Worm (Caenorhabditis elegans): ENCODE results near the gene C52B9.10.

C52B9.10 gene

DNA sequence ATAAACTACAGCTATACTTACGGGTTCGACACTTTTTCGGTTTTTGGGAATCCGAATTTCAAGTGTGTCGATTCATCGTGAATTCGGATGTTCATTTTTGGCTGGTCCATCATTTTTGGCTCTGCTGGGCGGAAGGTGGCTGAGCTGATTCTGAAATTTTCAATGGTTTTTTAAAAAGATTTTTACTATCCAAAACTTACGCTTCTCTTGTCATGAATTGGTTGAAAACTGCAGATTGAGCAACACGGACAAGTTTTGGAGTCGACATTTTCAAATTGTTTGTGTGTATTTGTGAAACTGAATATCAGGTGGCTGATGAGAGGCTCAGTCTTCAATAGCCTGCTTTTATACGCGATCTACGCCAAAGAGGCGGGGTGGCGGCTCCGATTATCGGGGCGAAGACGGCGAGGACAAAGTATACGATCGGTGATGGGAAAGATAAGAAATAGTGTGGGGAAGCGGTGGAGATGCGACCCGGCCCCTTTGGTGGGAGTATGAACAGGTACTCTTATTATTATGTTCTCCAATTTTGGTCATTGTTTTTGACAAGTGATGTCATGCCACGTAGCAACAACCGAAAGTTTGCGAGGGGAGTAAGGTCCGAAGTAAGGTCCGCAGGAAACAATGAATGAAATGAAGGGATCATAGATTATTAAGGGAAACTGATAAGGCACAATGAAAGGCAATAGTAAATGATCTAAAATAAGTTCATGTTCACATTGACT lies 26.7 kb upstream of the C52B9.10 start, which contains the start of gene F48D6.4:
Gene F48D6.4, minus strand, starts transcription at position 346 of the 725 bp plus-strand sequence.
- no peak for TF ChIP-seq flt-1 (GFP tag; IDR thresholded peaks at IDR 0.05)
- TF ChIP-seq hmbx-1 (tag; optimal IDR thresholded peaks at IDR 0.05) = no peak
- no peak for TF ChIP-seq ceh-36 (tag; optimal IDR thresholded peaks at IDR 0.05)
- no peak for TF ChIP-seq ceh-13 (GFP tag; optimal IDR thresholded peaks at IDR 0.05)
- TF ChIP-seq hmg-4 (GFP tag; optimal IDR thresholded peaks at IDR 0.05) = no peak
- TF ChIP-seq scrt-1 (GFP tag; IDR thresholded peaks at IDR 0.05) = no peak
- no peak for TF ChIP-seq ets-7 (tag; optimal IDR thresholded peaks at IDR 0.05)
- no peak for TF ChIP-seq tbx-37 (GFP tag; conservative IDR thresholded peaks at IDR 0.05)
- TF ChIP-seq tbx-11 (GFP tag; IDR thresholded peaks at IDR 0.05) = no peak
- TF ChIP-seq aly-1 (tag; optimal IDR thresholded peaks at IDR 0.05) = no peak
- TF ChIP-seq B0310.2 (tag; optimal IDR thresholded peaks at IDR 0.05) = no peak
- no peak for TF ChIP-seq sea-1 (GFP tag; conservative IDR thresholded peaks at IDR 0.05)
- no peak for TF ChIP-seq F13C5.2 (tag; optimal IDR thresholded peaks at IDR 0.05)
- no peak for TF ChIP-seq pes-1 (GFP tag; IDR thresholded peaks at IDR 0.05)
- TF ChIP-seq tra-4 (tag; optimal IDR thresholded peaks at IDR 0.05) = no peak
- no peak for TF ChIP-seq ama-1 (optimal IDR thresholded peaks at IDR 0.05)
- TF ChIP-seq hnd-1 (tag; optimal IDR thresholded peaks at IDR 0.05) = no peak

DNA sequence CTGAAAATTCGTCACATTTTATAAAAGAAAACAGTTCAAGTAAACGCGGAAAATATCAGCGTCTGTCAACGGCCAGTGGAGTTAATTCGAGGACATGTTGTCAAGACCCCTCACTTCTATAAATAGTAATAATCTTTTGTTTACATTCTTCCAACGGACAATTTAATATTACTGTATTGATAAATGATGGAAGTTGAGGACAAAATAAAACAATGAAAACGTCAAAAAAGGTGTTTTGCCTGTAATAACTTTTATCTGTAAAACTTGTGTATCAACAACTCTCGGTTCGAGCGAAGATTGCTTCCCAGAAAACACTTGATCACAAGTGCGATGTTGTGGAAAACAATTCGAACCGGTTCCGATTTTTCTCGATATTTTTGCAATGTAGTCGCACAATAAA lies 25.3 kb upstream of the C52B9.10 start:
- TF ChIP-seq F13C5.2 (tag; optimal IDR thresholded peaks at IDR 0.05) (no peak), tbx-37 (GFP tag; conservative IDR thresholded peaks at IDR 0.05) (no peak), hmg-4 (GFP tag; optimal IDR thresholded peaks at IDR 0.05) (no peak), sea-1 (GFP tag; conservative IDR thresholded peaks at IDR 0.05) (no peak), ceh-36 (tag; optimal IDR thresholded peaks at IDR 0.05) (no peak), pes-1 (GFP tag; IDR thresholded peaks at IDR 0.05) (no peak)

DNA sequence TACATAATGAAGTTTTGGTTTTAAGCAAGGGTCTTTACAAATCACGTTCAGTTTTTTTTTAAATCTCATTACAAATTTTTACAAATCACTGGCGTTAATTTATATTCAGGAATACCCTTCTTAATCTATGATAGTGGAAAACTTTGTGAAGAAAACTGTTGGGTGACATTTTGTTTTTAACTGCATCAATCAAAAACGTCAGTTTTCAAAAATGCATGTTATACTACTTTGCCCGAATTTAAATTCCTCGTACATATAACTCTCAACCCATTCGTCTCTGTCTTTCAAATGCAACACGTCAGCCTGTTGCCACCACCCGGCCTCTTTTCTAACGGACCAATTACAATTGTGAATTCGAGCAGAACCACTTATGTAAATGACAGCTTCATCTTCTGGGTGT lies 24.8 kb upstream of the C52B9.10 start, which contains the start of gene hlh-13:
Gene hlh-13, plus strand, starts transcription at position 301 of the 400 bp plus-strand sequence.
- no peak for TF ChIP-seq ama-1 (optimal IDR thresholded peaks at IDR 0.05)
- no peak for TF ChIP-seq B0310.2 (tag; optimal IDR thresholded peaks at IDR 0.05)

DNA sequence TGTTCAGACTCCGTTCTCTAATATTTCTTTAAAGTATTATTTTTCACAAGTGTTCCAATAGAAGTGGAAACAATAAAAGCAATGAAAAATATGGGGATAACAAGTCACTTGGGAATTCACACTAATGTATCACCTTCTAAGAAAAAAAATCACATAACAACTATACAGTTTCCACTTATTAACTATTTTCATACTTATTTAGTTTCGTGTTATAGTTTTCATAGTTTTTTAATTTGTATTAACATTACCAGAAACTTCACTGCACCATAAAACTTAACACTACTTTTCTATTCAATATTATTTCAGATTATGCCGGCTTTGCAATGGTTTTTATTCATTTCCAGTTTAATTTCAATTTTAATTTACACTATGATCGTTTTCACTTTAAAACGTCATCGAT lies 21.7 kb upstream of the C52B9.10 start, which contains the start of gene srv-5:
Gene srv-5, plus strand, starts transcription at position 301 of the 400 bp plus-strand sequence.
- no peak for TF ChIP-seq ama-1 (optimal IDR thresholded peaks at IDR 0.05)
- TF ChIP-seq scrt-1 (GFP tag; IDR thresholded peaks at IDR 0.05) = no peak
- TF ChIP-seq tbx-11 (GFP tag; IDR thresholded peaks at IDR 0.05) = no peak
- TF ChIP-seq hnd-1 (tag; optimal IDR thresholded peaks at IDR 0.05) = no peak
- no peak for TF ChIP-seq tra-4 (tag; optimal IDR thresholded peaks at IDR 0.05)
- no peak for TF ChIP-seq B0310.2 (tag; optimal IDR thresholded peaks at IDR 0.05)
- TF ChIP-seq hmg-4 (GFP tag; optimal IDR thresholded peaks at IDR 0.05) = no peak

DNA sequence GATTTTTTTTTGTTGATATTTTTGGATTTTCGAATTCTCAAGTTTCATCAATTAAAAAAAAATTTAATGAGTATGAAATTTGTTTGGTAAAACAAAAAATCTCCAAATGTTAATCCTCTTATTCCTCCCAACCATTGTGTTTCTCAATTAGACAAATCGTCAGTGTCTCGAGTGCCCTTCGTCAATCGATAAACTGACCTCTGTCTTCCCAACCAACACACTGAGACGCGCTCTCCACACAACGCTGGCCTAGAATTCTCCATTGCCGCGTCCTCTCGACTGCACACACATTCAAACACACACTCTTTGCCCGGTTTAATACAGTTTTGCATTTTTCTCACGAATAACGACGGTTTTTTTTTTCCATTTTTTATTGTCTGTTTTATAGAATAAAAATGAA lies 18.9 kb upstream of the C52B9.10 start, which contains the start of gene taf-11.1:
Gene taf-11.1, plus strand, starts transcription at position 389 of the 400 bp plus-strand sequence.
- no peak for TF ChIP-seq hmbx-1 (tag; optimal IDR thresholded peaks at IDR 0.05)
- TF ChIP-seq ets-7 (tag; optimal IDR thresholded peaks at IDR 0.05) = no peak
- no peak for TF ChIP-seq hnd-1 (tag; optimal IDR thresholded peaks at IDR 0.05)
- TF ChIP-seq B0310.2 (tag; optimal IDR thresholded peaks at IDR 0.05) = no peak
- no peak for TF ChIP-seq tbx-11 (GFP tag; IDR thresholded peaks at IDR 0.05)

DNA sequence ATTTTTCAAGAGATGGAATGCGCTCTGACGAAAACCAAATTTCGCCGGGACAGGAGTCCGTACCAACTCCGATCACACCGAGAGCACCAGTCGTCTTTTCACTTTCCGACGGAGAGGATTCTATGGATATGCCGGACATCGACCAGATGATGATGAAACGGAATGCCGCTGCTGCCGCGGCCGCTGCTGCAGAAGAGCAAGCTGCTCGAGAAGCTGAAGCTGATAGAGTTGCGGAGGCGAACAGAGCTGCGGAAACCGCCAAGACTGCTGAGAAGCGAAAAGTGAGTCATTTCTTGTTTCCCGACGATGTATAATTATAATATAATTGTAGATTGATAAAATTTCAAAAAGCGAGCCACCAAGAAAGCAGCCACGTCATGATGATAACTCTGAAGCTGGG lies 18.3 kb upstream of the C52B9.10 start:
- TF ChIP-seq pes-1 (GFP tag; IDR thresholded peaks at IDR 0.05) = no peak
- TF ChIP-seq B0310.2 (tag; optimal IDR thresholded peaks at IDR 0.05) = no peak
- TF ChIP-seq hnd-1 (tag; optimal IDR thresholded peaks at IDR 0.05) = no peak
- no peak for TF ChIP-seq sea-1 (GFP tag; conservative IDR thresholded peaks at IDR 0.05)
- no peak for TF ChIP-seq tbx-37 (GFP tag; conservative IDR thresholded peaks at IDR 0.05)
- TF ChIP-seq hmbx-1 (tag; optimal IDR thresholded peaks at IDR 0.05) = no peak
- TF ChIP-seq hmg-4 (GFP tag; optimal IDR thresholded peaks at IDR 0.05) = no peak
- no peak for TF ChIP-seq ceh-36 (tag; optimal IDR thresholded peaks at IDR 0.05)
- TF ChIP-seq aly-1 (tag; optimal IDR thresholded peaks at IDR 0.05) = no peak
- TF ChIP-seq F13C5.2 (tag; optimal IDR thresholded peaks at IDR 0.05) = no peak
- no peak for TF ChIP-seq scrt-1 (GFP tag; IDR thresholded peaks at IDR 0.05)
- no peak for TF ChIP-seq tbx-11 (GFP tag; IDR thresholded peaks at IDR 0.05)
- TF ChIP-seq flt-1 (GFP tag; IDR thresholded peaks at IDR 0.05) = no peak
- TF ChIP-seq ets-7 (tag; optimal IDR thresholded peaks at IDR 0.05) = no peak
- TF ChIP-seq ceh-13 (GFP tag; optimal IDR thresholded peaks at IDR 0.05) = no peak
- TF ChIP-seq tra-4 (tag; optimal IDR thresholded peaks at IDR 0.05) = no peak
- no peak for TF ChIP-seq ama-1 (optimal IDR thresholded peaks at IDR 0.05)

DNA sequence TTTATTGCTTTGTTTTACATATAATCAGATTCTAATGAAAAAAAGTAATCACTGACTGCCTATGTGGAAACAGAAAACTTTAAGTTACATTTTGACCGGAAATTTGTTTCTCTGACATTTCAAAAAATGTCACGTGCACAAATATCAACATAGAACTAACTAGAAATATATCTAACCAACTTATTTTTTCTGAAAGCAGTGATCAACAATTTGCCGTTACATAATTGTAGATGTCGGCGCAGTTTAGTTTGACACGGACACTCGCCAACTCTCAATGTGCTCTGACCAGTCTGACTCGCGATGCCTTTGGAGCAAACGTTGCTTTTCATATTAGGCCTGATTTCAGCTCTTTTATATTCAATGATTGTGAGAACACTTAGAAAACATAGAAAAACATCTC lies 17.0 kb upstream of the C52B9.10 start, which contains the start of gene srv-6:
Gene srv-6, plus strand, starts transcription at position 301 of the 400 bp plus-strand sequence.
- TF ChIP-seq tra-4 (tag; optimal IDR thresholded peaks at IDR 0.05) = no peak
- no peak for TF ChIP-seq tbx-11 (GFP tag; IDR thresholded peaks at IDR 0.05)
- TF ChIP-seq flt-1 (GFP tag; IDR thresholded peaks at IDR 0.05) = no peak
- TF ChIP-seq scrt-1 (GFP tag; IDR thresholded peaks at IDR 0.05) = no peak
- no peak for TF ChIP-seq F13C5.2 (tag; optimal IDR thresholded peaks at IDR 0.05)
- TF ChIP-seq sea-1 (GFP tag; conservative IDR thresholded peaks at IDR 0.05) = no peak
- no peak for TF ChIP-seq hmbx-1 (tag; optimal IDR thresholded peaks at IDR 0.05)
- TF ChIP-seq B0310.2 (tag; optimal IDR thresholded peaks at IDR 0.05) = no peak
- TF ChIP-seq ama-1 (optimal IDR thresholded peaks at IDR 0.05) = no peak
- TF ChIP-seq aly-1 (tag; optimal IDR thresholded peaks at IDR 0.05) = no peak
- no peak for TF ChIP-seq pes-1 (GFP tag; IDR thresholded peaks at IDR 0.05)
- no peak for TF ChIP-seq ceh-13 (GFP tag; optimal IDR thresholded peaks at IDR 0.05)
- TF ChIP-seq tbx-37 (GFP tag; conservative IDR thresholded peaks at IDR 0.05) = no peak
- TF ChIP-seq hnd-1 (tag; optimal IDR thresholded peaks at IDR 0.05) = no peak
- no peak for TF ChIP-seq ets-7 (tag; optimal IDR thresholded peaks at IDR 0.05)
- no peak for TF ChIP-seq ceh-36 (tag; optimal IDR thresholded peaks at IDR 0.05)
- no peak for TF ChIP-seq hmg-4 (GFP tag; optimal IDR thresholded peaks at IDR 0.05)

All from whole organism, early embryonic.